Worm (Caenorhabditis elegans): ENCODE data around the gene F11C7.7.

Gene F11C7.7

DNA sequence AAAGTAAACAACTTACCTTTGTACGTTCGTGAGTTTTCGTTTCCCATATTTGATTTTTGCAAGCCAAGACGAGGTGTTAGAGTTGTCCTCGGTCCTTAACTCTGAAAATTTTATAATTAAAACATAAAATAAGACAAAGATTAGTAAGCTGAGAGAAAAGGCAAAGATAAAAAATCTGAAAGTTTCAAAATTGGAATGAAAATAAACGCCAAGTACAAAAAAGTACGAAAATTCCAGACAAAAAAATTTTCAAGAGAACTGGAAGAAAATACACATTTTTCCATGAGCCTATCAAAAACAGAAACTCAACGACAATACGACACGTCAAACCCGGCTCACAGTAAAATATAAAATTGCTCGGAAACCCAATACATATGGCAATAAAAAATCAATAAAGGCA is 6.9 kb upstream of the F11C7.7 start, which contains the start of gene F10D7.5:
Gene F10D7.5, minus strand, starts transcription at position 101 of the 400 bp plus-strand sequence.
- TF ChIP-seq nhr-85 (tag) (no peak), ama-1 (optimal IDR thresholded peaks at IDR 0.05) (no peak), fkh-8 (tag; optimal IDR thresholded peaks at IDR 0.05) (no peak), lin-35 (GFP tag; optimal IDR thresholded peaks at IDR 0.05) (no peak), unc-86 (tag; optimal IDR thresholded peaks at IDR 0.05) (no peak), ceh-63 (GFP tag; optimal IDR thresholded peaks at IDR 0.05) (no peak), ztf-11 (tag; optimal IDR thresholded peaks at IDR 0.05) (no peak), fkh-4 (tag; optimal IDR thresholded peaks at IDR 0.05; ENCODE audit: borderline replicate concordance) (no peak), tbx-2 (tag; optimal IDR thresholded peaks at IDR 0.05) (no peak), unc-62 (GFP tag; optimal IDR thresholded peaks at IDR 0.05) (no peak), nhr-237 (tag; optimal IDR thresholded peaks at IDR 0.05) (no peak), mdl-1 (tag; optimal IDR thresholded peaks at IDR 0.05) (no peak), grh-1 (GFP tag; IDR thresholded peaks at IDR 0.05) (no peak), sup-37 (GFP tag; optimal IDR thresholded peaks at IDR 0.05) (no peak)

DNA sequence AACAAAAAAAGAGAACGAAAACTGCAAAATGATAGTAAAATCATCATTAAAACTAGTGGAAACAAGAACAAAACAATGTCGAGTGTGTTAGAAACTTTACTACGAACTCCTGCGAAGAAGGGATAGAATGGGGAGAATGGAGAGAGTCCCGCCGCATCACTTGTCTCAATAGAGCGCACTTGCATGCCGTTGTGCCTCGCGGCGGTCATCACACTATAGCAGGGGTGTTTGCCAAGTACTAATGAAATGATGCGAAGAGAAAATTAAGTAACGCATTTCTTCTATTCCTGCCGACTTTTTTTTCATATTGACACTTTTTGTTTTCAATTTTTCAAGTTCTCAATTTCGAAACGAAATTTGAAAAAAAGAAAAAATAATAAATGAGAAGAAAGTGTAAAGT is 6.2 kb upstream of the F11C7.7 start:
- TF ChIP-seq rnt-1 (tag; optimal IDR thresholded peaks at IDR 0.05), result peak; percentile 83
- TF ChIP-seq lsy-2 (tag; optimal IDR thresholded peaks at IDR 0.05), result peak; percentile 54 to 78
- TF ChIP-seq fkh-4 (tag; optimal IDR thresholded peaks at IDR 0.05; ENCODE audit: borderline replicate concordance), result no peak
- no peak for TF ChIP-seq pqm-1 (tag; optimal IDR thresholded peaks at IDR 0.05)
- peak; percentile 88 for TF ChIP-seq nhr-85 (tag)
- TF ChIP-seq blmp-1 (tag; optimal IDR thresholded peaks at IDR 0.05), result peak; percentile 69
- TF ChIP-seq snu-23 (GFP tag; optimal IDR thresholded peaks at IDR 0.05), result peak; percentile 86
- no peak for TF ChIP-seq aha-1 (tag; optimal IDR thresholded peaks at IDR 0.05)
- TF ChIP-seq lir-3 (tag; optimal IDR thresholded peaks at IDR 0.05; ENCODE audit: poor library complexity), result peak; percentile 17
- no peak for TF ChIP-seq nhr-237 (tag; optimal IDR thresholded peaks at IDR 0.05)
- peak; percentile 41 for TF ChIP-seq ztf-4 (tag; optimal IDR thresholded peaks at IDR 0.05)
- no peak for TF ChIP-seq lin-39 (tag; optimal IDR thresholded peaks at IDR 0.05)
- no peak for TF ChIP-seq sptf-1 (tag; optimal IDR thresholded peaks at IDR 0.05)
- no peak for TF ChIP-seq elt-2 (tag; optimal IDR thresholded peaks at IDR 0.05)
- TF ChIP-seq nhr-90 (tag; optimal IDR thresholded peaks at IDR 0.05; ENCODE audit: poor library complexity), result peak; percentile 66
- TF ChIP-seq alr-1 (tag; optimal IDR thresholded peaks at IDR 0.05; ENCODE audit: borderline replicate concordance), result no peak
- no peak for TF ChIP-seq ets-5 (GFP tag; IDR thresholded peaks at IDR 0.05)
- TF ChIP-seq ceh-8 (GFP tag; optimal IDR thresholded peaks at IDR 0.05), result no peak
- peak; percentile 63 for TF ChIP-seq dsc-1 (tag; optimal IDR thresholded peaks at IDR 0.05)
- TF ChIP-seq sup-37 (GFP tag; optimal IDR thresholded peaks at IDR 0.05), result no peak
- TF ChIP-seq ceh-63 (GFP tag; optimal IDR thresholded peaks at IDR 0.05), result no peak
- TF ChIP-seq C04F5.9 (tag; optimal IDR thresholded peaks at IDR 0.05), result no peak
- TF ChIP-seq mef-2 (tag; optimal IDR thresholded peaks at IDR 0.05), result no peak
- TF ChIP-seq egl-27 (tag; optimal IDR thresholded peaks at IDR 0.05), result peak in 1 of 2 experiments; percentile 5
- peak; percentile 45 for TF ChIP-seq snpc-4 (tag; optimal IDR thresholded peaks at IDR 0.05)
- peak; percentile 46 for TF ChIP-seq F16B12.6 (tag; optimal IDR thresholded peaks at IDR 0.05)
- TF ChIP-seq tbx-2 (tag; optimal IDR thresholded peaks at IDR 0.05), result peak; percentile 70
- no peak for TF ChIP-seq unc-62 (GFP tag; optimal IDR thresholded peaks at IDR 0.05)
- TF ChIP-seq sox-4 (tag; optimal IDR thresholded peaks at IDR 0.05), result no peak
- TF ChIP-seq lin-35 (GFP tag; optimal IDR thresholded peaks at IDR 0.05), result peak; percentile 58 to 77
- no peak for TF ChIP-seq C34B4.2 (tag; optimal IDR thresholded peaks at IDR 0.05)
- no peak for TF ChIP-seq pag-3 (tag; optimal IDR thresholded peaks at IDR 0.05; ENCODE audit: borderline replicate concordance, insufficient read depth)
- peak; percentile 84 for TF ChIP-seq C16A3.4 (tag; optimal IDR thresholded peaks at IDR 0.05)
- no peak for TF ChIP-seq ceh-90 (tag; optimal IDR thresholded peaks at IDR 0.05)
- no peak for TF ChIP-seq isw-1 (GFP tag; IDR thresholded peaks at IDR 0.05)
- no peak for TF ChIP-seq efl-3 (GFP tag; optimal IDR thresholded peaks at IDR 0.05)
- TF ChIP-seq ces-1 (GFP tag; optimal IDR thresholded peaks at IDR 0.05), result no peak
- peak; percentile 45 to 61 (median 53) for TF ChIP-seq ceh-82 (tag; optimal IDR thresholded peaks at IDR 0.05)
- no peak for TF ChIP-seq unc-30 (tag; optimal IDR thresholded peaks at IDR 0.05)
- peak; percentile 87 for TF ChIP-seq nhr-20 (tag; optimal IDR thresholded peaks at IDR 0.05)
- peak; percentile 8 for TF ChIP-seq fkh-8 (tag; optimal IDR thresholded peaks at IDR 0.05)
- TF ChIP-seq skn-1 (tag; optimal IDR thresholded peaks at IDR 0.05), result peak; percentile 70
- peak; percentile 70 for TF ChIP-seq xbp-1 (tag; optimal IDR thresholded peaks at IDR 0.05)
- TF ChIP-seq Y116A8C.19 (tag; optimal IDR thresholded peaks at IDR 0.05; ENCODE audit: borderline replicate concordance), result no peak
- TF ChIP-seq swsn-7 (tag; optimal IDR thresholded peaks at IDR 0.05), result peak; percentile 76

Measured in whole organism, L1 larva.